Worm (Caenorhabditis elegans): ENCODE measurements around the gene npp-5.
A peak's percentile ranks its signal among the peaks of the same experiment; 100 is the strongest.

DNA sequence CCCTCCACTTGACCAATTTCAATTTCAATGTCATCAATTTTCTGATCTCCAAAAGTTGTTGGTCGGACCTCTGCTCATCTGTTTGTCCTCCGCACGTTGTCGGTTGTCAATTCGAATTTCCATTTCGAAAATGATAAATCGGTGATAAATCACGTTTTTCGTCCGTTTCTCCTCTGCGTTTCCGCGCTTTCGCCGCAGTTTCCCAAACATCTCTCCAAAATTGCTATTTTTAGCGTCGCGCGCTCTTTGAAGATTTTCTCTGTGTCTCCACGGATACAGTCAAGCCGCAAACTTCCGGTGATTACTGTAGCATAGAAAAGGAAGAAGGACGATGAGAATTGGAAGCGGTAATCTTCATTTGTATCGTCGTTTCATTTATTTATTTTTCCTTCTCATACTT, 42.4 kb upstream of the npp-5 start:
- TF ChIP-seq fos-1 (tag; optimal IDR thresholded peaks at IDR 0.05): no peak
- peak in 1 of 2 experiments; percentile 39 for TF ChIP-seq mdl-1 (tag; optimal IDR thresholded peaks at IDR 0.05)
- no peak for TF ChIP-seq unc-62 (GFP tag; optimal IDR thresholded peaks at IDR 0.05)
- no peak for TF ChIP-seq ztf-11 (tag; optimal IDR thresholded peaks at IDR 0.05)
- no peak for TF ChIP-seq lin-13 (GFP tag; optimal IDR thresholded peaks at IDR 0.05)
- no peak for TF ChIP-seq lin-39 (tag; optimal IDR thresholded peaks at IDR 0.05)
- no peak for TF ChIP-seq ceh-16 (tag; optimal IDR thresholded peaks at IDR 0.05)
- TF ChIP-seq nhr-77 (tag; optimal IDR thresholded peaks at IDR 0.05): no peak
